Worm (Caenorhabditis elegans): Measurements from ENCODE around the gene F59H6.15.
A peak's percentile ranks its signal among the peaks of the same experiment; 100 is the strongest.

F59H6.15 gene

DNA sequence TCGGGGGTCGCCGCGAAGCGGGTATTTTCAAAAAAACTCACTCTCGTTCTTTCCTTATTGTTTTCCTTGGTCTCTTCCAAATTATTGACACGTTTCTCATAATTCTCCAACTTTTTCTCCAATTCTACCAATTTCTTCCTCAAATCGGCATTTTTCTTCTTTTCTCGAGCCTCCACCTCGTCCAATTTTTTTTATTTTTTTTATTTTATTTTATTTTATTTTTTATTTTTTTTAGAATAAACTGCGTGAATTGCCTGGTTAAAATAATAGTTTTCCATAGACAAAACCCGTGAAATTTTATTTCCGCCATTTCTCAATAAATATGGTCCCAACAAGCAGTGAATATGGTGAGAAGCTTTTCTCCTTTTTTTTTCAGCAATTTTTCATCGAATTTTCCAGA lies at the start of gene F59H6.15:
TSS of gene F59H6.15 (plus strand) at position 301 of the 400 bp plus-strand sequence.
- TF ChIP-seq grh-1 (GFP tag; IDR thresholded peaks at IDR 0.05) (no peak), elt-3 (tag; optimal IDR thresholded peaks at IDR 0.05) (no peak), alr-1 (tag; optimal IDR thresholded peaks at IDR 0.05; ENCODE audit: borderline replicate concordance) (no peak), lsy-2 (tag; optimal IDR thresholded peaks at IDR 0.05) (no peak), sptf-1 (tag; optimal IDR thresholded peaks at IDR 0.05) (no peak), sup-37 (GFP tag; optimal IDR thresholded peaks at IDR 0.05) (no peak), fkh-10 (GFP tag; optimal IDR thresholded peaks at IDR 0.05) (no peak), unc-130 (tag; optimal IDR thresholded peaks at IDR 0.05) (no peak), lin-39 (tag; optimal IDR thresholded peaks at IDR 0.05) (no peak), nhr-76 (tag; optimal IDR thresholded peaks at IDR 0.05) (no peak), zag-1 (tag; optimal IDR thresholded peaks at IDR 0.05) (no peak), nhr-19 (GFP tag; conservative IDR thresholded peaks at IDR 0.05) (no peak), nhr-20 (tag; optimal IDR thresholded peaks at IDR 0.05) (no peak), nhr-90 (tag; optimal IDR thresholded peaks at IDR 0.05; ENCODE audit: poor library complexity) (no peak), skn-1 (tag; optimal IDR thresholded peaks at IDR 0.05) (no peak)

DNA sequence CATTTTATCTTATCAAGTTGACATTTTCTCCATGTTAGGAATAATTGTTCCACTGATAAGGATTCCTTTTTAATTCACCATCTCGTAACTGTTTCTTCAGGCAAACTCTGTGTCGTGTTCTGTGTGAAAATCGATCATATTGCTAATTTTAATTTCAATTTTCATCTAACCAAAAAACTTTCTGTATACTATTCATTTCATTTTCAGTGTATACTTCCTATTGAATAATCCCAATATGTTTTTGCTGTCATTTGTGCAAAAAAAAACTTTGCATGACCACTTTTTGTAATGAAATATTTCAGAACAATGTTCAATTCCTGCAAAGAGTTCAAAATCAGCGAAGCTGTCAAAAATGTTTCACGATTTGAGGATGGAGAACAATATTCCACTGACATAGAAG lies 25.8 kb upstream of the F59H6.15 start, which contains the start of gene Y16E11A.4:
TSS of gene Y16E11A.4 (plus strand) at position 301 of the 400 bp plus-strand sequence.
- TF ChIP-seq hlh-17 (GFP tag; optimal IDR thresholded peaks at IDR 0.05; ENCODE audit: borderline replicate concordance) (no peak), ceh-88 (GFP tag; IDR thresholded peaks at IDR 0.05) (no peak), fkh-10 (GFP tag; optimal IDR thresholded peaks at IDR 0.05) (no peak), ceh-8 (GFP tag; optimal IDR thresholded peaks at IDR 0.05) (no peak), efl-3 (GFP tag; optimal IDR thresholded peaks at IDR 0.05) (no peak), ama-1 (optimal IDR thresholded peaks at IDR 0.05) (no peak), Y116A8C.19 (tag; optimal IDR thresholded peaks at IDR 0.05; ENCODE audit: borderline replicate concordance) (no peak), elt-2 (tag; optimal IDR thresholded peaks at IDR 0.05) (no peak), xbp-1 (tag; optimal IDR thresholded peaks at IDR 0.05) (no peak), snu-23 (GFP tag; optimal IDR thresholded peaks at IDR 0.05) (no peak), nhr-12 (tag; optimal IDR thresholded peaks at IDR 0.05) (no peak), nhr-77 (tag; optimal IDR thresholded peaks at IDR 0.05) (no peak), lin-35 (GFP tag; optimal IDR thresholded peaks at IDR 0.05) (no peak), unc-62 (GFP tag; optimal IDR thresholded peaks at IDR 0.05) (no peak), snpc-4 (tag; optimal IDR thresholded peaks at IDR 0.05) (no peak), nhr-90 (tag; optimal IDR thresholded peaks at IDR 0.05; ENCODE audit: poor library complexity) (no peak), nhr-19 (GFP tag; conservative IDR thresholded peaks at IDR 0.05) (no peak), dsc-1 (tag; optimal IDR thresholded peaks at IDR 0.05) (no peak), jun-1 (tag; optimal IDR thresholded peaks at IDR 0.05) (no peak), sup-37 (GFP tag; optimal IDR thresholded peaks at IDR 0.05) (no peak)

DNA sequence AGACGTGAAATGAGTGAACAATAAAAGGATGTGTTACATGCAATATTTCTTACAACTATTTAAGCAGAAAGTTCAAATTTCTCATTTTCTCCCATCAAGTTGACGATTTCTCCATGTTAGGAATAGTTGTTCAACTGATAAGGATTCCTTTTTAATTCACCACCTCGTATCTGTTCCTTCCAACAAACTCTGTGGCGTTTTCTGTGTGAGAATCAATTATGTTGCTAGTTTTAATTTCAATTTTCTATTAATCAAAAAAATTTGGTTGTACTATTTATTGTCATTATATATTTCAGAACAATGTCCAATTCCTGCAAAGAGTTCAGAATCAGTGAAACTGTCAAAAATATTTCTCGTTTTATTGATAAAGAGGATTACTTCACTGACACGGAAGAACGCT lies 23.8 kb upstream of the F59H6.15 start, which contains the start of gene math-44:
TSS of gene math-44 (plus strand) at position 301 of the 400 bp plus-strand sequence.
- no peak for TF ChIP-seq vab-15 (tag; optimal IDR thresholded peaks at IDR 0.05)
- no peak for TF ChIP-seq efl-1 (optimal IDR thresholded peaks at IDR 0.05)
- peak in 1 of 2 experiments; percentile 30 for TF ChIP-seq efl-1 (GFP tag; optimal IDR thresholded peaks at IDR 0.05 in 1 of 2)

DNA sequence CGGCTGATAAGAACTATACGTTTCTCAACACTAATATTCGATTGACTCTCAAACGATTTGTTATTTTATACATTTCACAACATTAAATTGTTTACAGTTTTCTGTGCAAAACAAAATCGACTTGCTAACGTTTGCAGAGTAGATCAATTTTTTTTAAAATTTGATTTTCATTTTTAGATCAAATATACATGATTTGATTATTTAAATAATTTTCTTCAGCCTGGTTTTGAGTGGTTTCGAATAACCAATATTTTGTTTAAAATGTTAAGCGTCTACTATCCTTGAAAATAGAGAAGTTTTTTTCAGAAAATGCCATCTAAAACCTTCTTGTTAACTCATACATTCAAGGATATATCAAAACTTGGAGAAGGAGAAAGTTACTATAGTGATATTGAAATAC lies 19.1 kb upstream of the F59H6.15 start, which contains the start of gene math-21:
TSS of gene math-21 (plus strand) at position 301 of the 400 bp plus-strand sequence.
- no peak for TF ChIP-seq pag-3 (tag; optimal IDR thresholded peaks at IDR 0.05; ENCODE audit: borderline replicate concordance, insufficient read depth)
- TF ChIP-seq ceh-82 (tag; optimal IDR thresholded peaks at IDR 0.05) = no peak
- no peak for TF ChIP-seq efl-1 (optimal IDR thresholded peaks at IDR 0.05)
- TF ChIP-seq efl-1 (GFP tag; optimal IDR thresholded peaks at IDR 0.05 in 1 of 2) = no peak
